Worm (Caenorhabditis elegans) whole organism, L3 larva: ENCODE data around the gene F13A7.14.

Source experiments
- aly-2 ChIP-seq: fragments of 150-350 bp; optimal IDR thresholded peaks from 2 replicates; lab custom pipeline; 2014; ENCODE audit warnings: missing biosample characterization, missing genetic modification characterization
- ceh-16 ChIP-seq: sonication (generic microtip); optimal IDR thresholded peaks from 2 replicates; lab custom pipeline; 2017; ENCODE audit warnings: missing biosample characterization, missing genetic modification characterization
- ceh-28 ChIP-seq: fragments of 150-350 bp; optimal IDR thresholded peaks from 2 replicates; lab custom pipeline; 2014; ENCODE audit warnings: missing biosample characterization, missing genetic modification reagents, missing genetic modification characterization
- ceh-9 ChIP-seq: sonication (generic microtip); optimal IDR thresholded peaks from 2 replicates; lab custom pipeline; 2018; ENCODE audit warnings: missing biosample characterization, missing genetic modification characterization
- daf-12 ChIP-seq: fragments of 150-350 bp; optimal IDR thresholded peaks from 2 replicates; lab custom pipeline; 2014; ENCODE audit warnings: missing biosample characterization, missing genetic modification reagents, missing genetic modification characterization
- egl-27 ChIP-seq: sonication (generic microtip); optimal IDR thresholded peaks from 4 replicates; lab custom pipeline; 2017; ENCODE audit warnings: missing biosample characterization, missing genetic modification reagents, missing genetic modification characterization
- egl-5 ChIP-seq: fragments of 150-350 bp; optimal IDR thresholded peaks from 2 replicates; lab custom pipeline; 2017; ENCODE audit warnings: missing biosample characterization, missing genetic modification reagents, missing genetic modification characterization, inconsistent platforms
- elt-1 ChIP-seq: fragments of 150-350 bp; optimal IDR thresholded peaks from 2 replicates; lab custom pipeline; 2014; ENCODE audit warnings: missing biosample characterization, missing genetic modification characterization
- elt-2 ChIP-seq: sonication (generic microtip); optimal IDR thresholded peaks from 2 replicates; lab custom pipeline; 2016; ENCODE audit warnings: missing genetic modification reagents, mild to moderate bottlenecking, missing genetic modification characterization, missing compliant biosample characterization
- eor-1 ChIP-seq, 2 experiments: fragments of 150-350 bp; optimal IDR thresholded peaks; 2 replicates each; lab custom pipeline; 2014 to 2018; ENCODE audit warnings: missing biosample characterization in 2 of 2, missing genetic modification characterization in 2 of 2
- fkh-10 ChIP-seq: sonication (generic microtip); optimal IDR thresholded peaks from 2 replicates; lab custom pipeline; 2017; ENCODE audit warnings: missing biosample characterization, missing genetic modification reagents, missing genetic modification characterization
- fkh-2 ChIP-seq: fragments of 150-350 bp; optimal IDR thresholded peaks from 2 replicates; lab custom pipeline; 2014; ENCODE audit warnings: missing biosample characterization, missing genetic modification reagents, missing genetic modification characterization
- fos-1 ChIP-seq: fragments of 150-350 bp; optimal IDR thresholded peaks from 2 replicates; lab custom pipeline; 2014; ENCODE audit warnings: missing biosample characterization, missing genetic modification characterization
- hmg-11 ChIP-seq: sonication (generic microtip); optimal IDR thresholded peaks from 2 replicates; lab custom pipeline; 2016; ENCODE audit warnings: missing genetic modification characterization, missing compliant biosample characterization
- jun-1 ChIP-seq: fragments of 150-350 bp; optimal IDR thresholded peaks from 2 replicates; lab custom pipeline; 2014; ENCODE audit warnings: missing biosample characterization, missing genetic modification reagents, missing genetic modification characterization
- lin-15B ChIP-seq: fragments of 150-350 bp; optimal IDR thresholded peaks from 2 replicates; lab custom pipeline; 2014; ENCODE audit warnings: missing biosample characterization, missing genetic modification characterization
- lin-39 ChIP-seq: fragments of 150-350 bp; optimal IDR thresholded peaks from 2 replicates; lab custom pipeline; 2018; ENCODE audit warnings: missing biosample characterization, missing genetic modification reagents, missing genetic modification characterization
- mdl-1 ChIP-seq: fragments of 150-350 bp; optimal IDR thresholded peaks from 2 replicates; lab custom pipeline; 2014; ENCODE audit warnings: missing biosample characterization, missing genetic modification characterization
- nfya-1 ChIP-seq: sonication (generic microtip); optimal IDR thresholded peaks from 2 replicates; lab custom pipeline; 2017; ENCODE audit warnings: missing genetic modification characterization, mild to moderate bottlenecking, missing compliant biosample characterization, antibody characterized with exemption, moderate library complexity; ENCODE audit not compliant: insufficient read depth
- nhr-11 ChIP-seq: fragments of 150-350 bp; optimal IDR thresholded peaks from 2 replicates; lab custom pipeline; 2014; ENCODE audit warnings: missing biosample characterization, missing genetic modification characterization
- nhr-12 ChIP-seq: fragments of 150-350 bp; optimal IDR thresholded peaks from 2 replicates; lab custom pipeline; 2014; ENCODE audit warnings: missing biosample characterization, missing genetic modification characterization
- nhr-23 ChIP-seq: fragments of 150-350 bp; optimal IDR thresholded peaks from 2 replicates; lab custom pipeline; 2014; ENCODE audit warnings: missing biosample characterization, missing genetic modification reagents, missing genetic modification characterization
- nhr-237 ChIP-seq: fragments of 150-350 bp; optimal IDR thresholded peaks from 2 replicates; lab custom pipeline; 2014; ENCODE audit warnings: missing biosample characterization, missing genetic modification characterization
- nhr-25 ChIP-seq: sonication (generic microtip); optimal IDR thresholded peaks from 2 replicates; lab custom pipeline; 2017; ENCODE audit warnings: missing biosample characterization, missing genetic modification characterization
- nhr-28 ChIP-seq: fragments of 150-350 bp; optimal IDR thresholded peaks from 2 replicates; lab custom pipeline; 2014; ENCODE audit warnings: missing biosample characterization, missing genetic modification characterization
- nhr-43 ChIP-seq: sonication (generic microtip); optimal IDR thresholded peaks from 2 replicates; lab custom pipeline; 2016; ENCODE audit warnings: mild to moderate bottlenecking, missing genetic modification characterization, missing compliant biosample characterization; ENCODE audit not compliant: poor library complexity, severe bottlenecking
- nhr-67 ChIP-seq: fragments of 150-350 bp; optimal IDR thresholded peaks from 2 replicates; lab custom pipeline; 2014; ENCODE audit warnings: missing biosample characterization, missing genetic modification characterization
- nhr-76 ChIP-seq: fragments of 150-350 bp; sonication (generic microtip); optimal IDR thresholded peaks from 5 replicates; lab custom pipeline; 2014; ENCODE audit warnings: missing biosample characterization, missing genetic modification characterization
- nhr-77 ChIP-seq: fragments of 150-350 bp; optimal IDR thresholded peaks from 2 replicates; lab custom pipeline; 2014; ENCODE audit warnings: missing biosample characterization, missing genetic modification characterization
- pha-4 ChIP-seq: fragments of 150-350 bp; optimal IDR thresholded peaks from 2 replicates; lab custom pipeline; 2014; ENCODE audit warnings: missing biosample characterization, missing genetic modification reagents, missing genetic modification characterization
- pqm-1 ChIP-seq: fragments of 150-350 bp; optimal IDR thresholded peaks from 2 replicates; lab custom pipeline; 2017; ENCODE audit warnings: missing biosample characterization, missing genetic modification characterization, inconsistent platforms
- skn-1 ChIP-seq: fragments of 150-350 bp; optimal IDR thresholded peaks from 2 replicates; lab custom pipeline; 2014; ENCODE audit warnings: missing biosample characterization, missing genetic modification characterization
- snpc-4 ChIP-seq: fragments of 150-350 bp; optimal IDR thresholded peaks from 2 replicates; lab custom pipeline; 2014; ENCODE audit warnings: missing biosample characterization, missing genetic modification characterization
- tbx-2 ChIP-seq: sonication (generic microtip); optimal IDR thresholded peaks from 2 replicates; lab custom pipeline; 2016; ENCODE audit warnings: mild to moderate bottlenecking, missing genetic modification characterization, missing compliant biosample characterization
- unc-62 ChIP-seq: fragments of 150-350 bp; sonication (generic microtip); optimal IDR thresholded peaks from 4 replicates; lab custom pipeline; 2014; ENCODE audit warnings: missing biosample characterization, missing genetic modification reagents, missing genetic modification characterization
- zag-1 ChIP-seq: fragments of 150-350 bp; optimal IDR thresholded peaks from 2 replicates; lab custom pipeline; 2014; ENCODE audit warnings: missing biosample characterization, missing genetic modification characterization
- ztf-11 ChIP-seq: fragments of 150-350 bp; optimal IDR thresholded peaks from 2 replicates; lab custom pipeline; 2014; ENCODE audit warnings: missing biosample characterization, missing genetic modification characterization
- ztf-4 ChIP-seq: fragments of 150-350 bp; optimal IDR thresholded peaks from 2 replicates; lab custom pipeline; 2014; ENCODE audit warnings: missing biosample characterization, missing genetic modification characterization

Gene F13A7.14

DNA sequence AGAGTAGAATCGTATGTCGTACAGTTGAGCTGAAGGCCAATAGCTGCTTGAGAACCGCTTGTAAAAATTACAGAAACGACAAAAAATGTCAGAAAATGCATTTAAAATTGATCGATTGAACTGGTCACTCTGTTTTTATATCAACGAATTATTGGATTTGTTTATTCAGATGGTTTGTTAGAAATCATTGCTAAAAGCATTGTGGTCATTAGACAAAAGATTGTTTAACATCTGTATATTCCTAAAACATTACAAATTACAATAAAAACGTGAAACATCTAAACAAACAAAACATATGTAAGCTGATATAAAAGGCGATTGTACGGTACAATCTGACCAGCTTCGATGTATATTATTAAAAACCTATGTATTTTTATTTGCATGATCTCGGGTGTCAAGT lies 33.8 kb downstream of the F13A7.14 start, which contains the start of the genes F26D2.13 and F26D2.14:
Gene F26D2.13 (minus strand): TSS at position 101 of the 400 bp plus-strand sequence.
Gene F26D2.14 (plus strand): TSS at position 346 of the 400 bp plus-strand sequence.
- no peak for TF ChIP-seq nhr-12 (tag; lab: Kevin White, UChicago)
- no peak for TF ChIP-seq nhr-28 (tag; lab: Kevin White, UChicago)
- TF ChIP-seq unc-62 (GFP tag; lab: Kevin White, UChicago) = no peak
- TF ChIP-seq ztf-11 (tag; lab: Kevin White, UChicago) = no peak
- no peak for TF ChIP-seq lin-15B (tag; lab: Kevin White, UChicago)
- TF ChIP-seq pha-4 (tag; lab: Kevin White, UChicago) = no peak
- TF ChIP-seq ceh-28 (tag; lab: Kevin White, UChicago) = no peak
- no peak for TF ChIP-seq nhr-67 (tag; lab: Kevin White, UChicago)
- TF ChIP-seq mdl-1 (tag; lab: Kevin White, UChicago) = no peak
- TF ChIP-seq nhr-43 = no peak
- TF ChIP-seq jun-1 (tag; lab: Kevin White, UChicago) = no peak
- TF ChIP-seq pqm-1 (tag; lab: Kevin White, UChicago) = no peak
- TF ChIP-seq fkh-10 (GFP tag; lab: Kevin White, UChicago) = no peak
- no peak for TF ChIP-seq hmg-11

ce11 chrV:16437546-16437945 lies 35.9 kb downstream of the F13A7.14 start, which contains the start of gene F26D2.15:
F26D2.15 (plus strand) TSS chrV:16437846.
- TF ChIP-seq lin-15B (tag; lab: Kevin White, UChicago) = no peak
- TF ChIP-seq fkh-2 (tag; lab: Kevin White, UChicago) = no peak
- TF ChIP-seq tbx-2 (tag; lab: Kevin White, UChicago) = no peak
- TF ChIP-seq fkh-10 (GFP tag; lab: Kevin White, UChicago) = no peak
- TF ChIP-seq egl-27 (tag; lab: Kevin White, UChicago) = no peak
- no peak for TF ChIP-seq ztf-4
- TF ChIP-seq snpc-4 (tag; lab: Kevin White, UChicago) = no peak
- TF ChIP-seq skn-1 (tag; lab: Kevin White, UChicago) = no peak
- no peak for TF ChIP-seq egl-5 (tag; lab: Kevin White, UChicago)
- TF ChIP-seq zag-1 (tag; lab: Kevin White, UChicago) = no peak
- no peak for TF ChIP-seq nfya-1 (tag; lab: Kevin White, UChicago)
- TF ChIP-seq nhr-237 (tag; lab: Kevin White, UChicago) = no peak
- TF ChIP-seq fos-1 (tag; lab: Kevin White, UChicago) = no peak
- TF ChIP-seq lin-39 (tag; lab: Kevin White, UChicago) = no peak
- TF ChIP-seq eor-1 (tag; optimal IDR thresholded peaks at IDR 0.05; lab: Kevin White, UChicago) = no peak
- TF ChIP-seq ceh-9 (tag; lab: Kevin White, UChicago) = no peak
- TF ChIP-seq nhr-67 (tag; lab: Kevin White, UChicago) = no peak
- TF ChIP-seq pha-4 (tag; lab: Kevin White, UChicago) = no peak
- no peak for TF ChIP-seq elt-2 (tag; lab: Kevin White, UChicago)
- TF ChIP-seq elt-1 (tag; lab: Kevin White, UChicago) = no peak
- TF ChIP-seq, all 47 proteins: peak for 0

- no peak for TF ChIP-seq ceh-16 (tag; lab: Kevin White, UChicago)
- no peak for TF ChIP-seq nhr-25
- no peak for TF ChIP-seq mdl-1 (tag; lab: Kevin White, UChicago)
- no peak for TF ChIP-seq eor-1 (tag; optimal IDR thresholded peaks at IDR 0.05; lab: Kevin White, UChicago)
- TF ChIP-seq ceh-28 (tag; lab: Kevin White, UChicago) = no peak
- no peak for TF ChIP-seq fkh-10 (GFP tag; lab: Kevin White, UChicago)
- TF ChIP-seq aly-2 = no peak
- TF ChIP-seq snpc-4 (tag; lab: Kevin White, UChicago) = no peak
- TF ChIP-seq nhr-23 (tag; lab: Kevin White, UChicago) = no peak
- TF ChIP-seq nhr-77 (tag; lab: Kevin White, UChicago) = no peak
These were observed 41.9 kb downstream of the F13A7.14 start, which contains the start of gene srh-141 for ce11 chrV:16443626-16444025. srh-141 (plus strand) TSS chrV:16443926.

DNA sequence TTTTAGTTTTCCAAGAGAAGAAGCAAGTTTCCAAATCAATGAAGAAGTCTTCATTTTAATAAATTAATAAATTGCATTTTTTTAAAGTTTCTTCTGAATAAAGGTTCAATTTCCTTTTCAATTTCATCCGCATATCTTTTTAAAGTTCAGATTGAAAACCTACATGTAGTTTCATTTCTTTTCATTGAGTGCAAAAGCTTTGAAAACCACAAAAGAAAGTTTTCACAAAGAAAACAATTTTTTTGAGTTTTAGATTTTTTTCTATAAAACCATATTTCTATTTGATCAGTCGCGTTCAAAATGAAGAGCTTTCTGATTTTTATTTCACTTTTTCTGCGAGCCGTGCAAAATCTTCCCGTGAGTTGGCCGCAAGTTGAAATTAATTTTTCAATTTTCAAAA lies 44.0 kb downstream of the F13A7.14 start, which contains the start of gene T08G3.6:
Gene T08G3.6 (plus strand): TSS at position 301 of the 400 bp plus-strand sequence.
- no peak for TF ChIP-seq zag-1 (tag; lab: Kevin White, UChicago)
- no peak for TF ChIP-seq nhr-11 (tag; lab: Kevin White, UChicago)
- no peak for TF ChIP-seq lin-15B (tag; lab: Kevin White, UChicago)
- TF ChIP-seq nhr-76 = no peak
- no peak for TF ChIP-seq nhr-77 (tag; lab: Kevin White, UChicago)
- no peak for TF ChIP-seq tbx-2 (tag; lab: Kevin White, UChicago)
- TF ChIP-seq fkh-2 (tag; lab: Kevin White, UChicago) = no peak
- TF ChIP-seq daf-12 (tag; lab: Kevin White, UChicago) = no peak
- no peak for TF ChIP-seq nhr-43
- TF ChIP-seq skn-1 (tag; lab: Kevin White, UChicago) = no peak
- no peak for TF ChIP-seq pqm-1 (tag; lab: Kevin White, UChicago)
- TF ChIP-seq eor-1 (tag; optimal IDR thresholded peaks at IDR 0.05; lab: Kevin White, UChicago) = no peak
